Fruit fly (Drosophila melanogaster) whole organism, embryonic: ENCODE results near the gene Pi3K68D.

Experiments
- Atf-2 ChIP-seq: fragments of 200-800 bp; sonication (Bioruptor generic); optimal IDR thresholded peaks from 2 replicates; lab custom pipeline; 2016; ENCODE audit warnings: missing biosample characterization, missing genetic modification characterization
- Atf3 ChIP-seq: fragments of 200-800 bp; sonication (Bioruptor generic); optimal IDR thresholded peaks from 3 replicates; lab custom pipeline; 2016; ENCODE audit warnings: missing biosample characterization, missing genetic modification characterization
- CG10462 ChIP-seq: fragments of 200-800 bp; sonication (Bioruptor generic); optimal IDR thresholded peaks from 2 replicates; lab custom pipeline; 2016; ENCODE audit warnings: missing biosample characterization, missing genetic modification characterization
- CG10565 ChIP-seq: fragments of 200-800 bp; sonication (Bioruptor generic); optimal IDR thresholded peaks from 3 replicates; lab custom pipeline; 2016; ENCODE audit warnings: missing biosample characterization, mild to moderate bottlenecking, missing genetic modification characterization
- CG11247 ChIP-seq: fragments of 200-800 bp; sonication (Bioruptor generic); IDR thresholded peaks from 2 replicates; pipeline ENCODE4 v1.3.6; 2022; ENCODE audit warnings: missing biosample characterization, missing genetic modification characterization
- CG12219 ChIP-seq: fragments of 200-800 bp; sonication (Bioruptor generic); optimal IDR thresholded peaks from 3 replicates; lab custom pipeline; 2018; ENCODE audit warnings: missing biosample characterization, mild to moderate bottlenecking, missing genetic modification characterization
- CG13775 ChIP-seq: fragments of 200-800 bp; sonication (Bioruptor generic); optimal IDR thresholded peaks from 3 replicates; lab custom pipeline; 2017; ENCODE audit warnings: missing biosample characterization, mild to moderate bottlenecking, missing genetic modification characterization
- CG14441 ChIP-seq: fragments of 200-800 bp; sonication (Bioruptor generic); IDR thresholded peaks from 2 replicates; pipeline ENCODE4 v1.3.6; 2022; ENCODE audit warnings: missing biosample characterization, missing genetic modification characterization
- CG15011 ChIP-seq: fragments of 200-800 bp; sonication (Bioruptor generic); optimal IDR thresholded peaks from 3 replicates; lab custom pipeline; 2018; ENCODE audit warnings: missing biosample characterization, mild to moderate bottlenecking, missing genetic modification characterization
- CG2712 ChIP-seq: fragments of 200-800 bp; optimal IDR thresholded peaks from 3 replicates; lab custom pipeline; 2019; ENCODE audit warnings: missing biosample characterization, mild to moderate bottlenecking, missing genetic modification characterization, moderate library complexity
- CG32767 ChIP-seq: fragments of 200-800 bp; sonication (Bioruptor generic); IDR thresholded peaks from 2 replicates; pipeline ENCODE4 v1.3.6; 2022; ENCODE audit warnings: missing biosample characterization, missing genetic modification characterization
- CG3281 ChIP-seq: fragments of 200-800 bp; sonication (Bioruptor generic); optimal IDR thresholded peaks from 3 replicates; lab custom pipeline; 2017; ENCODE audit warnings: missing biosample characterization, mild to moderate bottlenecking, missing genetic modification characterization
- CG34422 ChIP-seq: fragments of 200-800 bp; sonication (Bioruptor generic); IDR thresholded peaks from 3 replicates; pipeline ENCODE4 v1.3.6; 2022; ENCODE audit warnings: missing biosample characterization, missing genetic modification characterization
- CG4404 ChIP-seq: fragments of 200-800 bp; sonication (Bioruptor generic); IDR thresholded peaks from 2 replicates; pipeline ENCODE4 v1.3.6; 2022; ENCODE audit warnings: missing biosample characterization, missing genetic modification characterization
- CG6654 ChIP-seq: fragments of 200-800 bp; sonication (Bioruptor generic); optimal IDR thresholded peaks from 2 replicates; lab custom pipeline; 2017; ENCODE audit warnings: missing biosample characterization, mild to moderate bottlenecking, missing genetic modification characterization
- CG8765 ChIP-seq: fragments of 200-800 bp; sonication (Bioruptor generic); IDR thresholded peaks from 2 replicates; pipeline ENCODE4 v1.3.6; 2022; ENCODE audit warnings: missing biosample characterization, missing genetic modification characterization
- CG9609 ChIP-seq: fragments of 200-800 bp; sonication (Bioruptor generic); optimal IDR thresholded peaks from 3 replicates; lab custom pipeline; 2016; ENCODE audit warnings: missing biosample characterization, missing genetic modification characterization
- CG9797 ChIP-seq: fragments of 200-800 bp; sonication (Bioruptor generic); optimal IDR thresholded peaks from 3 replicates; lab custom pipeline; 2018; ENCODE audit warnings: missing biosample characterization, mild to moderate bottlenecking, missing genetic modification characterization
- D ChIP-seq, 2 experiments: fragments of 200-800 bp in 1 of 2; fragments of >200 bp in 1 of 2; sonication (Bioruptor generic) in 1 of 2; optimal IDR thresholded peaks; 2 replicates in 1 of 2; 3 replicates in 1 of 2; lab custom pipeline; 2017; ENCODE audit warnings: mild to moderate bottlenecking in 1 of 2, missing biosample characterization in 1 of 2, missing genetic modification characterization in 1 of 2, missing genetic modification reagents in 1 of 2
- Dbx ChIP-seq: fragments of 200-800 bp; sonication (Bioruptor generic); IDR thresholded peaks from 3 replicates; pipeline ENCODE4 v1.3.6; 2022; ENCODE audit warnings: missing biosample characterization, missing genetic modification characterization
- Deaf1 ChIP-seq: fragments of 200-800 bp; optimal IDR thresholded peaks from 3 replicates; lab custom pipeline; 2019; ENCODE audit warnings: missing biosample characterization, mild to moderate bottlenecking, missing genetic modification characterization, moderate library complexity
- HLH3B ChIP-seq: fragments of 200-800 bp; sonication (Bioruptor generic); IDR thresholded peaks from 2 replicates; pipeline ENCODE4 v1.3.6; 2022; ENCODE audit warnings: missing biosample characterization, missing genetic modification characterization
- HLH4C ChIP-seq: fragments of 200-800 bp; sonication (Bioruptor generic); IDR thresholded peaks from 3 replicates; pipeline ENCODE4 v1.3.6; 2022; ENCODE audit warnings: missing biosample characterization, missing genetic modification characterization; ENCODE audit not compliant: partially characterized antibody
- NfI ChIP-seq: fragments of 200-800 bp; sonication (Bioruptor generic); optimal IDR thresholded peaks from 3 replicates; lab custom pipeline; 2018; ENCODE audit warnings: missing biosample characterization, mild to moderate bottlenecking, missing genetic modification characterization, moderate library complexity
- Tbp ChIP-seq: fragments of >200 bp; optimal IDR thresholded peaks from 2 replicates; lab custom pipeline; 2018; ENCODE audit warnings: missing biosample characterization, missing genetic modification characterization
- az2 ChIP-seq: fragments of 200-800 bp; sonication (Bioruptor generic); optimal IDR thresholded peaks from 3 replicates; lab custom pipeline; 2016; ENCODE audit warnings: missing biosample characterization, missing genetic modification characterization
- dimm ChIP-seq: fragments of 200-800 bp; sonication (Bioruptor generic); IDR thresholded peaks from 2 replicates; pipeline ENCODE4 v1.3.6; 2022; ENCODE audit warnings: missing biosample characterization, missing genetic modification characterization
- ewg ChIP-seq: fragments of 200-800 bp; sonication (Bioruptor generic); optimal IDR thresholded peaks from 3 replicates; lab custom pipeline; 2017; ENCODE audit warnings: mild to moderate bottlenecking, missing biosample characterization, missing genetic modification reagents, missing genetic modification characterization
- fd3F ChIP-seq: fragments of 200-800 bp; sonication (Bioruptor generic); optimal IDR thresholded peaks from 2 replicates; lab custom pipeline; 2018; ENCODE audit warnings: missing biosample characterization, mild to moderate bottlenecking, missing genetic modification characterization, moderate library complexity
- ftz-f1 ChIP-seq: fragments of 200-800 bp; sonication (Bioruptor generic); optimal IDR thresholded peaks from 2 replicates; lab custom pipeline; 2016; ENCODE audit warnings: missing biosample characterization, missing genetic modification characterization
- fu2 ChIP-seq: fragments of 200-800 bp; sonication (Bioruptor generic); optimal IDR thresholded peaks from 2 replicates; lab custom pipeline; 2016; ENCODE audit warnings: missing biosample characterization, missing genetic modification characterization
- inv ChIP-seq: fragments of 200-800 bp; sonication (Bioruptor generic); IDR thresholded peaks from 2 replicates; pipeline ENCODE4 v1.3.6; 2022; ENCODE audit warnings: missing biosample characterization, missing genetic modification characterization; ENCODE audit not compliant: partially characterized antibody
- lola ChIP-seq, 3 experiments: fragments of >200 bp in 2 of 3; fragments of 200-800 bp in 1 of 3; sonication (Bioruptor generic) in 1 of 3; optimal IDR thresholded peaks; 2 replicates each; lab custom pipeline; 2017 to 2019; ENCODE audit warnings: missing biosample characterization in 3 of 3, missing genetic modification characterization in 3 of 3, mild to moderate bottlenecking in 1 of 3, moderate library complexity in 1 of 3
- mam ChIP-seq: fragments of 200-800 bp; sonication (Bioruptor generic); optimal IDR thresholded peaks from 3 replicates; lab custom pipeline; 2016; ENCODE audit warnings: missing biosample characterization, missing genetic modification characterization
- mirr ChIP-seq: fragments of 200-800 bp; sonication (Bioruptor generic); optimal IDR thresholded peaks from 3 replicates; lab custom pipeline; 2018; ENCODE audit warnings: missing biosample characterization, mild to moderate bottlenecking, missing genetic modification characterization
- nmo ChIP-seq: fragments of 200-800 bp; sonication (Bioruptor generic); optimal IDR thresholded peaks from 2 replicates; lab custom pipeline; 2018; ENCODE audit warnings: missing biosample characterization, mild to moderate bottlenecking, missing genetic modification characterization, moderate library complexity
- pfk ChIP-seq: fragments of 200-800 bp; sonication (Bioruptor generic); optimal IDR thresholded peaks from 2 replicates; lab custom pipeline; 2018; ENCODE audit warnings: missing biosample characterization, mild to moderate bottlenecking, missing genetic modification characterization, moderate library complexity
- pnt ChIP-seq: fragments of 200-800 bp; sonication (Bioruptor generic); optimal IDR thresholded peaks from 3 replicates; lab custom pipeline; 2016; ENCODE audit warnings: missing biosample characterization, missing genetic modification characterization
- prd ChIP-seq, 3 experiments: fragments of >200 bp in 2 of 3; fragments of 200-800 bp in 1 of 3; sonication (Bioruptor generic) in 1 of 3; optimal IDR thresholded peaks in 2 of 3; IDR thresholded peaks in 1 of 3; 2 replicates in 2 of 3; 3 replicates in 1 of 3; pipeline versions ENCODE4 v1.3.6 to Lab custom; 2017 to 2022; ENCODE audit warnings: missing biosample characterization in 1 of 3, missing genetic modification characterization in 1 of 3
- psq ChIP-seq: fragments of 200-800 bp; sonication (Bioruptor generic); optimal IDR thresholded peaks from 2 replicates; lab custom pipeline; 2017; ENCODE audit warnings: missing biosample characterization, missing genetic modification characterization
- shn ChIP-seq: fragments of 200-800 bp; sonication (Bioruptor generic); optimal IDR thresholded peaks from 3 replicates; lab custom pipeline; 2016; ENCODE audit warnings: missing biosample characterization, missing genetic modification characterization
- slou ChIP-seq: fragments of 200-800 bp; sonication (Bioruptor generic); optimal IDR thresholded peaks from 3 replicates; lab custom pipeline; 2016; ENCODE audit warnings: missing biosample characterization, missing genetic modification characterization
- sqz ChIP-seq: fragments of 200-800 bp; sonication (Bioruptor generic); optimal IDR thresholded peaks from 3 replicates; lab custom pipeline; 2018; ENCODE audit warnings: missing biosample characterization, mild to moderate bottlenecking, missing genetic modification characterization
- stwl ChIP-seq: fragments of 200-800 bp; sonication (Bioruptor generic); optimal IDR thresholded peaks from 3 replicates; lab custom pipeline; 2018; ENCODE audit warnings: missing biosample characterization, mild to moderate bottlenecking, missing genetic modification characterization, moderate library complexity
- toy ChIP-seq: fragments of 200-800 bp; sonication (Bioruptor generic); IDR thresholded peaks from 2 replicates; pipeline ENCODE4 v1.3.6; 2022; ENCODE audit warnings: missing biosample characterization, missing genetic modification characterization
- trem ChIP-seq: fragments of 200-800 bp; optimal IDR thresholded peaks from 3 replicates; lab custom pipeline; 2019; ENCODE audit warnings: missing biosample characterization, mild to moderate bottlenecking, missing genetic modification characterization, moderate library complexity
- twi ChIP-seq: fragments of 200-800 bp; optimal IDR thresholded peaks from 2 replicates; lab custom pipeline; 2019; ENCODE audit warnings: missing biosample characterization, mild to moderate bottlenecking, missing genetic modification characterization, moderate library complexity
- unpg ChIP-seq: fragments of 200-800 bp; sonication (Bioruptor generic); optimal IDR thresholded peaks from 3 replicates; lab custom pipeline; 2018; ENCODE audit warnings: missing biosample characterization, mild to moderate bottlenecking, missing genetic modification characterization, moderate library complexity

Pi3K68D gene

DNA sequence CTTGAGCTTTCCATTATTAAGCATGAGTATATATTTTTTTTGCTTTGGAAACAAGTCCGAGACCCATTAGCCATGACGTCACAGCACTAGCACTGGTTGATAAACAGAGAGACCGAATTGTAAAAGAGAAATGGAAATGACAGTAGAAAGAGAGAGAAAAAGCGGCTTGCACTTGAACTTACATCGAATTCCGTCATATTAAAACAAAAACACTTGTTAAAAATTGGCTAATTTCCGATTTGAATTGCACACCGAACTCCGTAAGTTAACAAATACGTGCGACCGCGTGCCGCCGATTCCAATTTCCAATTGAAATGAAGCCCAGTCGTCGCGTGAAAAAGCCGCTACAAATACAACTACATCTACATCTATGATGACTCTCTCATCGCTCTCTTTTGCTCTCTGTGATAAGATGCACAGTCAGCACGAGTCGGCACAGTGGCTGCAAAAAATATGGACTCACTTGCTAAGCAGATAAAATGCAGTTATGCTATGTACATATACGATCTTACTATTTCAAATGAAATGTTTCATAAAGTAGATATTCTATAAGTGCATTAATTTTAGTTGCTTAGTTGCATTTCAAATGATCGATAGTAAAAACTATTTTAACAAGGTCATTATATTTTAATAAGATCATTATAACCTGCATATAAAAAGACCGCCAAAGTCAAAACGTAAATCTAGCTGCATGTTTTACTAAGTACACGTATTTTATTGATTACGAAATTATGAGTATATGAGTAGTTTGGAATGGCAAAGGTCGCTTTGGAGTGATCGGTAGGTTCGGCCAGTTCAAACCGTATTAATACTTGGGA lies 30.0 kb upstream of the Pi3K68D start (continued):
- TF ChIP-seq unpg = peak; percentile 43
- no peak for TF ChIP-seq Dbx (GFP tag; lab: Robert Waterston, UW)
- no peak for TF ChIP-seq Deaf1
- no peak for TF ChIP-seq CG9609 (GFP tag; lab: Kevin White, UChicago)
- no peak for TF ChIP-seq dimm
- TF ChIP-seq CG8765 (GFP tag; lab: Robert Waterston, UW) = no peak
- TF ChIP-seq stwl (tag; lab: Kevin White, UChicago) = no peak
- no peak for TF ChIP-seq CG15011 (GFP tag; lab: Kevin White, UChicago)
- no peak for TF ChIP-seq slou (GFP tag; lab: Kevin White, UChicago)
- no peak for TF ChIP-seq toy (GFP tag; lab: Robert Waterston, UW)
- peak; percentile 26 for TF ChIP-seq nmo (GFP tag; lab: Kevin White, UChicago)
- no peak for TF ChIP-seq CG10565
- TF ChIP-seq az2 (GFP tag; lab: Kevin White, UChicago) = peak; percentile 9
- TF ChIP-seq inv = no peak
- no peak for TF ChIP-seq pnt
- TF ChIP-seq Atf3 = peak; percentile 3
- TF ChIP-seq CG14441 = peak; percentile 58; the same call in 1 of the 2 replicates
- no peak for TF ChIP-seq CG4404 (GFP tag; lab: Robert Waterston, UW)
- TF ChIP-seq Tbp (GFP tag; lab: Kevin White, UChicago) = no peak
- TF ChIP-seq HLH4C = no peak
- TF ChIP-seq pfk = no peak
- TF ChIP-seq ewg (GFP tag; lab: Kevin White, UChicago) = no peak
- TF ChIP-seq sqz = peak; percentile 72
- TF ChIP-seq CG3281 (GFP tag; lab: Kevin White, UChicago) = no peak
- no peak for TF ChIP-seq CG6654 (GFP tag; lab: Kevin White, UChicago)
- TF ChIP-seq mirr (GFP tag; lab: Kevin White, UChicago) = peak; percentile 54
- TF ChIP-seq CG34422 (GFP tag; lab: Robert Waterston, UW) = no peak
- peak; percentile 1 for TF ChIP-seq fu2 (GFP tag; lab: Kevin White, UChicago)
- TF ChIP-seq psq = no peak
- TF ChIP-seq mam (GFP tag; lab: Kevin White, UChicago) = peak; percentile 47
- 0 out of 2 replicates have a peak, but pooled peaks have one; percentile 32 for TF ChIP-seq CG11247 (GFP tag; lab: Robert Waterston, UW)
- TF ChIP-seq lola (GFP tag; optimal IDR thresholded peaks at IDR 0.05; lab: Kevin White, UChicago) = no peak
- peak; percentile 33 for TF ChIP-seq NfI (GFP tag; lab: Kevin White, UChicago)
- TF ChIP-seq CG2712 (tag; lab: Kevin White, UChicago) = peak; percentile 39
- TF ChIP-seq CG32767 (GFP tag; lab: Robert Waterston, UW) = 0 out of 2 replicates have a peak, but pooled peaks have one; percentile 32
- TF ChIP-seq CG13775 (GFP tag; lab: Kevin White, UChicago) = no peak
- no peak for TF ChIP-seq twi (tag; lab: Kevin White, UChicago)
- TF ChIP-seq prd (optimal IDR thresholded peaks at IDR 0.05; lab: Kevin White, UChicago) = no peak
- TF ChIP-seq prd (GFP tag; IDR thresholded peaks at IDR 0.05; lab: Robert Waterston, UW) = peak; percentile 51; the same call in 2 of the 3 replicates
- no peak for TF ChIP-seq CG9797 (GFP tag; lab: Kevin White, UChicago)
- peak; percentile 25 for TF ChIP-seq trem (tag; lab: Kevin White, UChicago)
- TF ChIP-seq CG10462 (GFP tag; lab: Kevin White, UChicago) = no peak
- peak; percentile 16 for TF ChIP-seq fd3F (GFP tag; lab: Kevin White, UChicago)
- TF ChIP-seq Atf-2 (GFP tag; lab: Kevin White, UChicago) = peak; percentile 17
- peak; percentile 34 for TF ChIP-seq CG12219 (GFP tag; lab: Kevin White, UChicago)
- TF ChIP-seq ftz-f1 (GFP tag; lab: Kevin White, UChicago) = no peak
- no peak for TF ChIP-seq D (optimal IDR thresholded peaks at IDR 0.05; lab: Kevin White, UChicago)
- no peak for TF ChIP-seq D (GFP tag; optimal IDR thresholded peaks at IDR 0.05; lab: Kevin White, UChicago)
- peak; percentile 42; the same call in 1 of the 2 replicates for TF ChIP-seq HLH3B
- peak; percentile 48 for TF ChIP-seq shn (GFP tag; lab: Kevin White, UChicago)
